Fruit fly (Drosophila melanogaster) S2 (cell line): Measurements from ENCODE around the gene dmt.

ENCODE experiments used
- CG8478 ChIP-seq: fragments of >200 bp; optimal IDR thresholded peaks from 2 replicates; lab custom pipeline; 2018
- CTCF ChIP-seq, 2 experiments: fragments of >200 bp; optimal IDR thresholded peaks; 2 replicates each; lab custom pipeline; 2018

DNA sequence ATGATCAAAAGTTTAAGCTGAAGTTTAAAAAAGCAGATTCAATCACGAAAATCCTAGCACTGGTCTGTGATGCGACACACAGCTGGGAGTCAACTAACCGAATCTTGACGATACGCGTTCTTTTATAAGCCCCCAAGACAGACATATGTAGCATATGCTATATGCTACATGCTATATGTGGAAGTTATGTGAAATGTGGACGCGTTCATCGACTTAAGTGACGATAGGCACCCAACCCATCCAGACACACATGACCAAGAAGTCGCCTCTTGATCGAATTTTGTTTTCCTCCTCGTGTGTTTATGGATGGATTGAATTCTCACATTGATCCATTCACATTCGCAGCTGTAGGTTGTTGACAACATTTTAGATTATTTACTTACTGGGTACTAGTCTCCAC is 22.2 kb downstream of the dmt start, which contains the start of gene alphaTub85E:
- TF ChIP-seq CG8478 (no peak), CTCF (optimal IDR thresholded peaks at IDR 0.05; lab: Kevin White, UChicago) (no peak)
